Worm (Caenorhabditis elegans): ENCODE results near the gene sir-2.3.

The sir-2.3 gene

ce11 chrX:13320575-13320974 lies 10.9 kb upstream of the sir-2.3 start (continued):
- TF ChIP-seq hmg-1.1 (GFP tag; IDR thresholded peaks at IDR 0.05): no peak

- TF ChIP-seq T26A8.4 (GFP tag; IDR thresholded peaks at IDR 0.05) (no peak), hlh-11 (tag; optimal IDR thresholded peaks at IDR 0.05) (peak; percentile 60), nhr-28 (tag; optimal IDR thresholded peaks at IDR 0.05) (peak; percentile 26), dmd-6 (GFP tag; IDR thresholded peaks at IDR 0.05) (0 out of 2 replicates have a peak, but pooled peaks have one; percentile 15), hlh-30 (tag; optimal IDR thresholded peaks at IDR 0.05; ENCODE audit: insufficient read depth) (peak; percentile 32)
These were observed 8.6 kb upstream of the sir-2.3 start, which contains the start of gene F46G10.2 for ce11 chrX:13322886-13323285. TSS of gene F46G10.2 (plus strand) at chrX:13322963.

- TF ChIP-seq lin-15B (tag; optimal IDR thresholded peaks at IDR 0.05) (no peak), hmg-1.1 (GFP tag; IDR thresholded peaks at IDR 0.05) (no peak), Y5F2A.4 (GFP tag; optimal IDR thresholded peaks at IDR 0.05) (no peak), lsy-2 (tag; optimal IDR thresholded peaks at IDR 0.05) (no peak), php-3 (GFP tag; IDR thresholded peaks at IDR 0.05) (peak; percentile 56; the same call in 1 of the 2 replicates), ctbp-1 (GFP tag; IDR thresholded peaks at IDR 0.05) (no peak), lin-38 (GFP tag; IDR thresholded peaks at IDR 0.05) (no peak), spr-1 (tag; optimal IDR thresholded peaks at IDR 0.05) (no peak), tra-1 (GFP tag; IDR thresholded peaks at IDR 0.05) (no peak)
These were observed 7.8 kb upstream of the sir-2.3 start for ce11 chrX:13323697-13324096.

ce11 chrX:13324326-13324725 lies 7.2 kb upstream of the sir-2.3 start:
- peak; percentile 8; the same call in 1 of the 2 replicates for TF ChIP-seq ceh-20 (GFP tag; IDR thresholded peaks at IDR 0.05)
- TF ChIP-seq aha-1 (tag): peak; percentile 96
- no peak for TF ChIP-seq snpc-1.2 (GFP tag; IDR thresholded peaks at IDR 0.05)

ce11 chrX:13325039-13325438 lies 6.4 kb upstream of the sir-2.3 start:
- TF ChIP-seq ceh-20 (GFP tag; IDR thresholded peaks at IDR 0.05) (peak; percentile 58), hlh-11 (tag; optimal IDR thresholded peaks at IDR 0.05) (peak; percentile 33), lin-13 (GFP tag; optimal IDR thresholded peaks at IDR 0.05) (no peak), egl-43 (GFP tag; IDR thresholded peaks at IDR 0.05) (no peak), hlh-30 (tag; optimal IDR thresholded peaks at IDR 0.05; ENCODE audit: insufficient read depth) (peak; percentile 67), nhr-25 (tag; optimal IDR thresholded peaks at IDR 0.05; ENCODE audit: borderline replicate concordance, insufficient read depth) (peak; percentile 72), nhr-42 (GFP tag; IDR thresholded peaks at IDR 0.05) (no peak), lin-39 (tag; optimal IDR thresholded peaks at IDR 0.05) (no peak), lin-1 (GFP tag; IDR thresholded peaks at IDR 0.05) (no peak), fkh-10 (GFP tag; optimal IDR thresholded peaks at IDR 0.05) (no peak), duxl-1 (tag; optimal IDR thresholded peaks at IDR 0.05; ENCODE audit: poor library complexity) (no peak), mdl-1 (tag; optimal IDR thresholded peaks at IDR 0.05) (peak in 1 of 2 experiments; percentile 72), nhr-28 (tag; optimal IDR thresholded peaks at IDR 0.05) (peak; percentile 76), daf-19 (GFP tag; conservative IDR thresholded peaks at IDR 0.05) (no peak), dve-1 (tag; optimal IDR thresholded peaks at IDR 0.05; ENCODE audit: insufficient read depth) (no peak), nhr-111 (GFP tag; optimal IDR thresholded peaks at IDR 0.05) (no peak), zfp-2 (tag; optimal IDR thresholded peaks at IDR 0.05) (no peak), tag-97 (GFP tag; IDR thresholded peaks at IDR 0.05) (no peak), unc-62 (GFP tag; optimal IDR thresholded peaks at IDR 0.05 in 1 of 2) (peak in 1 of 2 experiments; percentile 98), unc-62 (tag; optimal IDR thresholded peaks at IDR 0.05) (no peak), nhr-48 (tag; optimal IDR thresholded peaks at IDR 0.05) (peak; percentile 53), set-16 (GFP tag; IDR thresholded peaks at IDR 0.05) (no peak)

Measured in whole organism, L4 larva.